Worm (Caenorhabditis elegans): ENCODE measurements around the gene srx-110.

DNA sequence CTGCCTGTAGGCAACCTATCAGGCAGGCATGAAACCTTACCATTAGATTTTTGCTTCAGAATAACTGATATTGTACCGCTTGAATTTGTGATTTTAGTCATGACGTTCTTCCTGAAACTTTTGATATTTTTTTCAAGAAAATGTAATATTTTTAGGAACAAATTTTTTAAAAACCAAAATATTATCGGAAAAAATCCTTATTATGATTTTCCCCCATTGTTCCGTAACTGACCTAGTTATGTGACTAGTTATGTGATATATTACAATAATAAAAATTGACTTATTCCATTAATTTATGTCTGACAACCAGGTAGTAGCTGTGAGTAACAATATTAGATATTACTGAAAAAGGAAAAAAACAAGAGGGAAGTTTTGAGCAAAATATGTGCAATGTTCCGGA, 38.4 kb upstream of the srx-110 start, which contains the start of gene srx-98:
- TF ChIP-seq jun-1 (tag; optimal IDR thresholded peaks at IDR 0.05), result no peak
- TF ChIP-seq nhr-12 (tag; optimal IDR thresholded peaks at IDR 0.05), result no peak
- no peak for TF ChIP-seq nhr-77 (tag; optimal IDR thresholded peaks at IDR 0.05)

All from whole organism, L1 larva.